Worm (Caenorhabditis elegans): ENCODE results near the gene C01G10.18.
A peak's percentile ranks its signal among the peaks of the same experiment; 100 is the strongest.

ce11 chrV:15085335-15085800, 3.1 kb downstream of the C01G10.18 start, which contains the start of the genes ahsa-1 and C01G10.7:
- TF ChIP-seq F37D6.2 (tag; optimal IDR thresholded peaks at IDR 0.05) (peak; percentile 70), F44E2.7 (GFP tag; IDR thresholded peaks at IDR 0.05) (no peak), lsy-2 (tag; optimal IDR thresholded peaks at IDR 0.05) (peak; percentile 64 to 94), mes-2 (tag; optimal IDR thresholded peaks at IDR 0.05; ENCODE audit: poor library complexity, severe bottlenecking) (peak; percentile 99), ama-1 (optimal IDR thresholded peaks at IDR 0.05) (no peak), rbr-2 (tag; optimal IDR thresholded peaks at IDR 0.05) (peak; percentile 87), zag-1 (tag; optimal IDR thresholded peaks at IDR 0.05) (no peak), nhr-6 (tag; optimal IDR thresholded peaks at IDR 0.05) (peak; percentile 99), nhr-25 (tag; optimal IDR thresholded peaks at IDR 0.05; ENCODE audit: borderline replicate concordance, insufficient read depth) (no peak), nhr-76 (tag; optimal IDR thresholded peaks at IDR 0.05) (no peak)

All from whole organism, L4 larva.